Fruit fly (Drosophila melanogaster) whole organism, embryonic: ENCODE results near the gene CG34008.

Experiments
- Abd-B ChIP-seq: fragments of 200-800 bp; sonication (Bioruptor generic); optimal IDR thresholded peaks from 2 replicates; lab custom pipeline; 2018; ENCODE audit warnings: missing biosample characterization, mild to moderate bottlenecking, missing genetic modification characterization, moderate library complexity
- Asciz ChIP-seq: fragments of 200-800 bp; sonication (Bioruptor generic); optimal IDR thresholded peaks from 2 replicates; lab custom pipeline; 2017; ENCODE audit warnings: missing biosample characterization, mild to moderate bottlenecking, missing genetic modification characterization, missing genetic modification reagents
- CG11560 ChIP-seq: fragments of 200-800 bp; sonication (Bioruptor generic); IDR thresholded peaks from 3 replicates; pipeline ENCODE4 v1.3.6; 2022; ENCODE audit warnings: missing biosample characterization, missing genetic modification characterization
- CG12071 ChIP-seq: fragments of 200-800 bp; sonication (Bioruptor generic); optimal IDR thresholded peaks from 3 replicates; lab custom pipeline; 2018; ENCODE audit warnings: missing biosample characterization, mild to moderate bottlenecking, missing genetic modification characterization
- CG12744 ChIP-seq: fragments of 200-800 bp; sonication (Bioruptor generic); optimal IDR thresholded peaks from 2 replicates; lab custom pipeline; 2016; ENCODE audit warnings: missing biosample characterization, missing genetic modification characterization
- CG14014 ChIP-seq: fragments of 200-800 bp; sonication (Bioruptor generic); IDR thresholded peaks from 2 replicates; pipeline ENCODE4 v1.3.6; 2022; ENCODE audit warnings: missing biosample characterization, missing genetic modification characterization
- CG1603 ChIP-seq: fragments of 200-800 bp; sonication (Bioruptor generic); optimal IDR thresholded peaks from 2 replicates; lab custom pipeline; 2019; ENCODE audit warnings: missing biosample characterization, mild to moderate bottlenecking, missing genetic modification characterization, moderate library complexity
- CG17361 ChIP-seq: fragments of 200-800 bp; sonication (Bioruptor generic); IDR thresholded peaks from 3 replicates; pipeline ENCODE4 v1.3.6; 2022; ENCODE audit warnings: missing biosample characterization, missing genetic modification characterization
- CG17912 ChIP-seq: fragments of 200-800 bp; sonication (Bioruptor generic); optimal IDR thresholded peaks from 2 replicates; lab custom pipeline; 2018; ENCODE audit warnings: missing biosample characterization, mild to moderate bottlenecking, missing genetic modification characterization
- CG1792 ChIP-seq: fragments of 200-800 bp; sonication (Bioruptor generic); optimal IDR thresholded peaks from 2 replicates; lab custom pipeline; 2016; ENCODE audit warnings: missing biosample characterization, missing genetic modification characterization
- CG18764 ChIP-seq: fragments of 200-800 bp; sonication (Bioruptor generic); optimal IDR thresholded peaks from 3 replicates; lab custom pipeline; 2016; ENCODE audit warnings: missing biosample characterization, missing genetic modification characterization
- CG2129 ChIP-seq: fragments of 200-800 bp; sonication (Bioruptor generic); IDR thresholded peaks from 2 replicates; pipeline ENCODE4 v1.3.6; 2022; ENCODE audit warnings: missing biosample characterization, missing genetic modification characterization; ENCODE audit not compliant: partially characterized antibody
- CG2875 ChIP-seq: fragments of 200-800 bp; sonication (Bioruptor generic); optimal IDR thresholded peaks from 2 replicates; lab custom pipeline; 2017; ENCODE audit warnings: missing biosample characterization, mild to moderate bottlenecking, missing genetic modification characterization, missing genetic modification reagents
- CG30403 ChIP-seq: fragments of 200-800 bp; sonication (Bioruptor generic); optimal IDR thresholded peaks from 3 replicates; lab custom pipeline; 2016; ENCODE audit warnings: missing biosample characterization, missing genetic modification characterization
- CG3838 ChIP-seq: fragments of 200-800 bp; sonication (Bioruptor generic); optimal IDR thresholded peaks from 3 replicates; lab custom pipeline; 2016; ENCODE audit warnings: missing biosample characterization, missing genetic modification characterization
- CG3847 ChIP-seq: fragments of 200-800 bp; sonication (Bioruptor generic); IDR thresholded peaks from 2 replicates; pipeline ENCODE4 v1.3.6; 2022; ENCODE audit warnings: missing biosample characterization, missing genetic modification characterization
- CG7745 ChIP-seq: fragments of 200-800 bp; sonication (Bioruptor generic); optimal IDR thresholded peaks from 2 replicates; lab custom pipeline; 2018; ENCODE audit warnings: missing biosample characterization, mild to moderate bottlenecking, missing genetic modification characterization, moderate library complexity
- CG8290 ChIP-seq, 3 experiments: fragments of 200-800 bp; sonication (Bioruptor generic); optimal IDR thresholded peaks; 2 replicates each; lab custom pipeline; 2016 to 2019; ENCODE audit warnings: missing biosample characterization in 3 of 3, missing genetic modification characterization in 3 of 3, mild to moderate bottlenecking in 2 of 3, moderate library complexity in 1 of 3
- D19B ChIP-seq: fragments of 200-800 bp; sonication (Bioruptor generic); optimal IDR thresholded peaks from 2 replicates; lab custom pipeline; 2017; ENCODE audit warnings: missing biosample characterization, mild to moderate bottlenecking, missing genetic modification characterization
- Dek ChIP-seq: fragments of 200-800 bp; sonication (Bioruptor generic); optimal IDR thresholded peaks from 3 replicates; lab custom pipeline; 2019; ENCODE audit warnings: missing biosample characterization, mild to moderate bottlenecking, missing genetic modification characterization, moderate library complexity
- Dfd ChIP-seq, 2 experiments: fragments of >200 bp; optimal IDR thresholded peaks; 2 replicates each; lab custom pipeline; 2017; ENCODE audit warnings: missing biosample characterization in 2 of 2, missing genetic modification characterization in 2 of 2
- Doc2 ChIP-seq: fragments of 200-800 bp; sonication (Bioruptor generic); IDR thresholded peaks from 2 replicates; pipeline ENCODE4 v1.3.6; 2022; ENCODE audit warnings: missing biosample characterization, missing genetic modification characterization
- Ets65A ChIP-seq: fragments of 200-800 bp; sonication (Bioruptor generic); peaks from one replicate; lab custom pipeline; 2016; ENCODE audit warnings: missing biosample characterization, missing genetic modification characterization
- Ets97D ChIP-seq: fragments of 200-800 bp; sonication (Bioruptor generic); optimal IDR thresholded peaks from 3 replicates; lab custom pipeline; 2016; ENCODE audit warnings: missing biosample characterization, missing genetic modification characterization
- HmgD ChIP-seq: fragments of 200-800 bp; sonication (Bioruptor generic); optimal IDR thresholded peaks from 3 replicates; lab custom pipeline; 2016; ENCODE audit warnings: missing biosample characterization, missing genetic modification characterization
- Mrtf ChIP-seq: fragments of 200-800 bp; sonication (Bioruptor generic); IDR thresholded peaks from 3 replicates; pipeline ENCODE4 v1.3.6; 2022; ENCODE audit warnings: missing biosample characterization, missing genetic modification characterization
- Rx ChIP-seq: fragments of 200-800 bp; sonication (Bioruptor generic); IDR thresholded peaks from 2 replicates; pipeline ENCODE4 v1.3.6; 2022; ENCODE audit warnings: missing biosample characterization, missing genetic modification characterization
- Scr ChIP-seq: fragments of 200-800 bp; sonication (Bioruptor generic); IDR thresholded peaks from 2 replicates; pipeline ENCODE4 v1.3.6; 2022; ENCODE audit warnings: missing biosample characterization, missing genetic modification characterization; ENCODE audit not compliant: partially characterized antibody
- Sox100B ChIP-seq: fragments of 200-800 bp; sonication (Bioruptor generic); optimal IDR thresholded peaks from 3 replicates; lab custom pipeline; 2018; ENCODE audit warnings: missing biosample characterization, mild to moderate bottlenecking, missing genetic modification characterization
- Sry-β ChIP-seq: fragments of 200-800 bp; sonication (Bioruptor generic); optimal IDR thresholded peaks from 2 replicates; lab custom pipeline; 2018; ENCODE audit warnings: missing biosample characterization, mild to moderate bottlenecking, missing genetic modification characterization, moderate library complexity
- Xbp1 ChIP-seq: fragments of 200-800 bp; sonication (Bioruptor generic); optimal IDR thresholded peaks from 3 replicates; lab custom pipeline; 2016; ENCODE audit warnings: missing biosample characterization, mild to moderate bottlenecking, missing genetic modification characterization
- Xrp1 ChIP-seq: fragments of 200-800 bp; sonication (Bioruptor generic); IDR thresholded peaks from 2 replicates; pipeline ENCODE4 v1.3.6; 2022; ENCODE audit warnings: missing biosample characterization, missing genetic modification characterization
- bigmax ChIP-seq: fragments of 200-800 bp; sonication (Bioruptor generic); optimal IDR thresholded peaks from 2 replicates; lab custom pipeline; 2018; ENCODE audit warnings: missing biosample characterization, mild to moderate bottlenecking, missing genetic modification characterization
- cg ChIP-seq: fragments of 200-800 bp; sonication (Bioruptor generic); optimal IDR thresholded peaks from 3 replicates; lab custom pipeline; 2019; ENCODE audit warnings: missing biosample characterization, mild to moderate bottlenecking, missing genetic modification characterization, moderate library complexity
- crc ChIP-seq: fragments of 200-800 bp; sonication (Bioruptor generic); optimal IDR thresholded peaks from 2 replicates; lab custom pipeline; 2016; ENCODE audit warnings: missing biosample characterization, missing genetic modification characterization
- dimm ChIP-seq: fragments of 200-800 bp; sonication (Bioruptor generic); IDR thresholded peaks from 2 replicates; pipeline ENCODE4 v1.3.6; 2022; ENCODE audit warnings: missing biosample characterization, missing genetic modification characterization
- ems ChIP-seq: fragments of 200-800 bp; sonication (Bioruptor generic); optimal IDR thresholded peaks from 3 replicates; lab custom pipeline; 2016; ENCODE audit warnings: missing biosample characterization, missing genetic modification characterization
- eyg ChIP-seq: fragments of 200-800 bp; sonication (Bioruptor generic); optimal IDR thresholded peaks from 3 replicates; lab custom pipeline; 2016; ENCODE audit warnings: missing biosample characterization, missing genetic modification characterization
- gem ChIP-seq: fragments of 200-800 bp; sonication (Bioruptor generic); optimal IDR thresholded peaks from 2 replicates; lab custom pipeline; 2019; ENCODE audit warnings: missing biosample characterization, mild to moderate bottlenecking, missing genetic modification characterization, moderate library complexity
- oc ChIP-seq: fragments of 200-800 bp; sonication (Bioruptor generic); optimal IDR thresholded peaks from 2 replicates; lab custom pipeline; 2018; ENCODE audit warnings: missing biosample characterization, mild to moderate bottlenecking, missing genetic modification characterization, moderate library complexity
- org-1 ChIP-seq: fragments of 200-800 bp; sonication (Bioruptor generic); optimal IDR thresholded peaks from 2 replicates; lab custom pipeline; 2017; ENCODE audit warnings: missing biosample characterization, missing genetic modification characterization
- pfk ChIP-seq: fragments of 200-800 bp; sonication (Bioruptor generic); optimal IDR thresholded peaks from 2 replicates; lab custom pipeline; 2018; ENCODE audit warnings: missing biosample characterization, mild to moderate bottlenecking, missing genetic modification characterization, moderate library complexity
- pum ChIP-seq: fragments of 200-800 bp; sonication (Bioruptor generic); optimal IDR thresholded peaks from 2 replicates; lab custom pipeline; 2016; ENCODE audit warnings: missing biosample characterization, missing genetic modification characterization
- sens-2 ChIP-seq: fragments of 200-800 bp; sonication (Bioruptor generic); IDR thresholded peaks from 2 replicates; pipeline ENCODE4 v1.3.6; 2022; ENCODE audit warnings: missing biosample characterization, missing genetic modification characterization
- sna ChIP-seq: fragments of 200-800 bp; sonication (Bioruptor generic); IDR thresholded peaks from 2 replicates; pipeline ENCODE4 v1.3.6; 2022; ENCODE audit warnings: missing biosample characterization, missing genetic modification characterization; ENCODE audit not compliant: partially characterized antibody
- sob ChIP-seq: fragments of 200-800 bp; sonication (Bioruptor generic); IDR thresholded peaks from 2 replicates; pipeline ENCODE4 v1.3.6; 2022; ENCODE audit warnings: missing biosample characterization, missing genetic modification characterization
- unc-4 ChIP-seq: fragments of 200-800 bp; sonication (Bioruptor generic); IDR thresholded peaks from 2 replicates; pipeline ENCODE4 v1.3.6; 2022; ENCODE audit warnings: missing biosample characterization, missing genetic modification characterization; ENCODE audit not compliant: partially characterized antibody
- zfh1 ChIP-seq: fragments of 200-800 bp; sonication (Bioruptor generic); IDR thresholded peaks from 3 replicates; pipeline ENCODE4 v1.3.6; 2022; ENCODE audit warnings: missing biosample characterization, missing genetic modification characterization
- zfh2 ChIP-seq: fragments of 200-800 bp; sonication (Bioruptor generic); optimal IDR thresholded peaks from 2 replicates; lab custom pipeline; 2016; ENCODE audit warnings: missing biosample characterization, missing genetic modification characterization

Gene CG34008

DNA sequence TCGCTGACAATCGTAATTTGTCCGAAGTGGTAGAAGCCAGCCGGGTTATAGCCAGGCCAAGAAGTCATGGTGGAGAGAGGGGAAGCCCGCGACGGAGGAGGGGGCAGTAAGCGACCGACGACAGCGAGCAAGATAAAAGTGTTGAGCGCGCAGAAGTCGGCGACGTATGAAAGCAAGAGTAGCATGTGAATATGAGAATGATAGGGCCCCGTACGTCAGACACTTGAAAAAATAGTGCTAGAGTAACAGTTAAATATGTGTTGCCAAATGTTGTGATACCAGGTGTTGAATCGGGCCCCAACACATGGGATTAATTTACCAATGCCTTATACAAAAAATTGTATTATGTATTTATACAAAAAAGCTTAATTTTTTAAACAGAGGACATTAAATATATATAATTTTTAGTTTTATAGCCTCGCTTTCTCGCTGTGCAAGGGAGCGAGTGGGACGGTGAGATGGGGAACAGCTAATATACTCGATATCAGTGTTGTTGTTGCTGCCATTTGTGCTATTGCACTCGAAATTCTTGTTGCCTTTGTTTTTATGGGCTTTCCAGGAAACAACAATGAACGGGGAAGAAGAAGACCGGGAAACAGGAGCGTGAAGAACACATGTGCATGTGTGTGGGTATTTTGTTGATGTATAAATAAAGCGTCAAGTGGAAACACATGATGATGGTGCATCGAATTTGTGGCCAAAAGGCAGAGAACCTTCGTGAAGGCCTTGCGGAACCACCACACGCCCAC, 31.3 kb downstream of the CG34008 start (continued):
- TF ChIP-seq sna = no peak
- TF ChIP-seq bigmax (GFP tag; lab: Kevin White, UChicago) = no peak
- peak; percentile 85 for TF ChIP-seq CG17361
- no peak for TF ChIP-seq CG7745
- TF ChIP-seq Mrtf (GFP tag; lab: Robert Waterston, UW) = peak; percentile 78
- peak; percentile 50 for TF ChIP-seq dimm (GFP tag; lab: Robert Waterston, UW)
- peak; percentile 73 for TF ChIP-seq Rx (GFP tag; lab: Robert Waterston, UW)
- peak; percentile 75 for TF ChIP-seq Asciz
- TF ChIP-seq pum (GFP tag; lab: Kevin White, UChicago) = peak; percentile 12
- 0 out of 2 replicates have a peak, but pooled peaks have one; percentile 6 for TF ChIP-seq Doc2 (GFP tag; lab: Robert Waterston, UW)
- TF ChIP-seq eyg (GFP tag; lab: Kevin White, UChicago) = peak; percentile 4
- TF ChIP-seq CG3838 = peak; percentile 41
- TF ChIP-seq CG2875 (GFP tag; lab: Kevin White, UChicago) = peak; percentile 65
- peak; percentile 81 for TF ChIP-seq CG30403 (GFP tag; lab: Kevin White, UChicago)
- TF ChIP-seq Ets65A (GFP tag; lab: Kevin White, UChicago) = peak; percentile 95
- TF ChIP-seq CG14014 = peak; percentile 85
- TF ChIP-seq Xrp1 (GFP tag; lab: Robert Waterston, UW) = peak; percentile 87
- no peak for TF ChIP-seq cg (GFP tag; lab: Kevin White, UChicago)
- TF ChIP-seq HmgD (GFP tag; lab: Kevin White, UChicago) = no peak
- peak; percentile 8 for TF ChIP-seq Ets97D (GFP tag; lab: Kevin White, UChicago)
- peak; percentile 14 for TF ChIP-seq zfh2 (GFP tag; lab: Kevin White, UChicago)
- TF ChIP-seq Sox100B (GFP tag; lab: Kevin White, UChicago) = peak; percentile 82
- TF ChIP-seq gem (tag; lab: Kevin White, UChicago) = peak; percentile 93
- peak; percentile 69; the same call in 1 of the 2 replicates for TF ChIP-seq sens-2
- peak; percentile 68 for TF ChIP-seq pfk (GFP tag; lab: Kevin White, UChicago)
- TF ChIP-seq sob (GFP tag; lab: Robert Waterston, UW) = peak; percentile 84
- peak; percentile 82 for TF ChIP-seq oc (tag; lab: Kevin White, UChicago)
- peak; percentile 67 for TF ChIP-seq Dek (tag; lab: Kevin White, UChicago)
- peak; percentile 86 for TF ChIP-seq Abd-B (GFP tag; lab: Kevin White, UChicago)
- no peak for TF ChIP-seq CG1792 (GFP tag; lab: Kevin White, UChicago)
- peak; percentile 78 for TF ChIP-seq CG11560
- no peak for TF ChIP-seq crc
- TF ChIP-seq Xbp1 (GFP tag; lab: Kevin White, UChicago) = peak; percentile 84
- peak; percentile 66 for TF ChIP-seq CG12071 (GFP tag; lab: Kevin White, UChicago)
- TF ChIP-seq CG8290 (GFP tag; optimal IDR thresholded peaks at IDR 0.05; lab: Kevin White, UChicago) = peak; percentile 80
- TF ChIP-seq CG8290 (tag; optimal IDR thresholded peaks at IDR 0.05; lab: Kevin White, UChicago) = peak; percentile 11 to 44
- TF ChIP-seq CG1603 = peak; percentile 42
- TF ChIP-seq unc-4 (GFP tag; lab: Robert Waterston, UW) = no peak
- no peak for TF ChIP-seq Sry-β (GFP tag; lab: Kevin White, UChicago)
- peak; percentile 72 for TF ChIP-seq org-1 (GFP tag; lab: Kevin White, UChicago)
- peak; percentile 81 for TF ChIP-seq CG3847 (GFP tag; lab: Robert Waterston, UW)
- TF ChIP-seq zfh1 = peak; percentile 89
- TF ChIP-seq CG18764 = peak; percentile 66
- no peak for TF ChIP-seq CG2129 (GFP tag; lab: Robert Waterston, UW)
- no peak for TF ChIP-seq CG12744 (GFP tag; lab: Kevin White, UChicago)
- TF ChIP-seq CG17912 (GFP tag; lab: Kevin White, UChicago) = no peak
- TF ChIP-seq ems = peak; percentile 63
- TF ChIP-seq Scr = no peak
- TF ChIP-seq Dfd (GFP tag; optimal IDR thresholded peaks at IDR 0.05; lab: Kevin White, UChicago) = no peak
- peak; percentile 64 for TF ChIP-seq D19B
